Worm (Caenorhabditis elegans) whole organism, L4 larva: ENCODE data around the gene str-61.

Experiments used
- D1046.2 ChIP-seq: fragments of 200-800 bp; sonication (Bioruptor generic); IDR thresholded peaks from 2 replicates; pipeline ENCODE4 v1.3.6; 2022; ENCODE audit warnings: missing genetic modification characterization, missing compliant biosample characterization
- F26F4.8 ChIP-seq: fragments of 200-800 bp; sonication (Bioruptor generic); conservative IDR thresholded peaks from 2 replicates; pipeline ENCODE4 v1.3.6; 2022; ENCODE audit warnings: missing genetic modification characterization, missing compliant biosample characterization
- F37D6.2 ChIP-seq: sonication (generic microtip); optimal IDR thresholded peaks from 2 replicates; lab custom pipeline; 2016; ENCODE audit warnings: mild to moderate bottlenecking, missing genetic modification characterization, missing compliant biosample characterization
- F49E8.2 ChIP-seq: sonication (generic microtip); optimal IDR thresholded peaks from 2 replicates; lab custom pipeline; 2016; ENCODE audit warnings: missing compliant biosample characterization, mild to moderate bottlenecking, missing genetic modification characterization, borderline replicate concordance
- T20F7.1 ChIP-seq: fragments of 200-800 bp; sonication (Bioruptor generic); optimal IDR thresholded peaks from 2 replicates; lab custom pipeline; 2018; ENCODE audit warnings: mild to moderate bottlenecking, missing genetic modification characterization, missing compliant biosample characterization
- T26A8.4 ChIP-seq: fragments of 200-800 bp; sonication (Bioruptor generic); IDR thresholded peaks from 2 replicates; pipeline ENCODE4 v1.3.6; 2022; ENCODE audit warnings: missing genetic modification characterization, missing compliant biosample characterization
- ZK337.2 ChIP-seq: fragments of 200-800 bp; sonication (Bioruptor generic); IDR thresholded peaks from 2 replicates; pipeline ENCODE4 v1.3.6; 2022; ENCODE audit warnings: missing genetic modification reagents, missing genetic modification characterization, missing compliant biosample characterization
- ama-1 ChIP-seq: fragments of 150-350 bp; optimal IDR thresholded peaks from 2 replicates; lab custom pipeline; 2014; ENCODE audit warnings: inconsistent platforms, mixed read lengths
- arid-1 ChIP-seq: fragments of 200-800 bp; sonication (Bioruptor generic); conservative IDR thresholded peaks from 2 replicates; pipeline ENCODE4 v1.3.6; 2022; ENCODE audit warnings: missing genetic modification reagents, missing genetic modification characterization, missing compliant biosample characterization
- ceh-28 ChIP-seq: fragments of 150-350 bp; optimal IDR thresholded peaks from 2 replicates; lab custom pipeline; 2014; ENCODE audit warnings: missing biosample characterization, missing genetic modification reagents, missing genetic modification characterization
- ceh-32 ChIP-seq: sonication (generic microtip); optimal IDR thresholded peaks from 2 replicates; lab custom pipeline; 2016; ENCODE audit warnings: mild to moderate bottlenecking, missing genetic modification characterization, missing compliant biosample characterization; ENCODE audit not compliant: poor library complexity
- ceh-44 ChIP-seq: fragments of 200-800 bp; sonication (Bioruptor generic); IDR thresholded peaks from 2 replicates; pipeline ENCODE4 v1.3.6; 2022; ENCODE audit warnings: missing genetic modification reagents, missing genetic modification characterization, missing compliant biosample characterization
- ceh-62 ChIP-seq: sonication (generic microtip); optimal IDR thresholded peaks from 2 replicates; lab custom pipeline; 2017; ENCODE audit warnings: missing biosample characterization, missing genetic modification characterization
- ceh-82 ChIP-seq: sonication (generic microtip); optimal IDR thresholded peaks from 2 replicates; lab custom pipeline; 2017; ENCODE audit warnings: missing biosample characterization, missing genetic modification characterization
- cey-2 ChIP-seq: sonication (generic microtip); optimal IDR thresholded peaks from 3 replicates; lab custom pipeline; 2017; ENCODE audit warnings: missing genetic modification characterization, mild to moderate bottlenecking, missing compliant biosample characterization, antibody characterized with exemption, borderline replicate concordance; ENCODE audit not compliant: insufficient read depth
- ctbp-1 ChIP-seq: fragments of 200-800 bp; sonication (Bioruptor generic); IDR thresholded peaks from 2 replicates; pipeline ENCODE4 v1.3.6; 2022; ENCODE audit warnings: missing genetic modification reagents, missing genetic modification characterization, missing compliant biosample characterization
- daf-16 ChIP-seq, 3 experiments: sonication (generic microtip); optimal IDR thresholded peaks; 2 replicates each; lab custom pipeline; 2016 to 2017; ENCODE audit warnings: missing genetic modification characterization in 3 of 3, missing genetic modification reagents in 3 of 3, mild to moderate bottlenecking in 2 of 3, missing compliant biosample characterization in 2 of 3, missing biosample characterization in 1 of 3, moderate library complexity in 1 of 3
- dmd-6 ChIP-seq: fragments of 200-800 bp; sonication (Bioruptor generic); IDR thresholded peaks from 2 replicates; pipeline ENCODE4 v1.3.6; 2022; ENCODE audit warnings: missing genetic modification reagents, missing genetic modification characterization, missing compliant biosample characterization
- duxl-1 ChIP-seq: sonication (generic microtip); optimal IDR thresholded peaks from 2 replicates; lab custom pipeline; 2016; ENCODE audit warnings: mild to moderate bottlenecking, missing genetic modification characterization, moderate library complexity, missing compliant biosample characterization; ENCODE audit not compliant: poor library complexity
- dve-1 ChIP-seq: sonication (generic microtip); optimal IDR thresholded peaks from 2 replicates; lab custom pipeline; 2017; ENCODE audit warnings: antibody characterized with exemption, mild to moderate bottlenecking, missing genetic modification characterization, missing compliant biosample characterization; ENCODE audit not compliant: insufficient read depth
- hif-1 ChIP-seq, 2 experiments: sonication (generic microtip); optimal IDR thresholded peaks; 2 replicates each; lab custom pipeline; 2016 to 2017; ENCODE audit warnings: missing compliant biosample characterization in 2 of 2, missing genetic modification characterization in 2 of 2, missing genetic modification reagents in 2 of 2, missing genotype in 2 of 2, mild to moderate bottlenecking in 1 of 2
- hmg-1.1 ChIP-seq: fragments of 200-800 bp; sonication (Bioruptor generic); IDR thresholded peaks from 2 replicates; pipeline ENCODE4 v1.3.6; 2022; ENCODE audit warnings: missing genetic modification reagents, missing genetic modification characterization, missing compliant biosample characterization
- jun-1 ChIP-seq: fragments of 150-350 bp; optimal IDR thresholded peaks from 2 replicates; lab custom pipeline; 2014; ENCODE audit warnings: missing biosample characterization, missing genetic modification reagents, missing genetic modification characterization
- lim-7 ChIP-seq: fragments of 200-800 bp; sonication (Bioruptor generic); IDR thresholded peaks from 2 replicates; pipeline ENCODE4 v1.3.6; 2022; ENCODE audit warnings: missing genetic modification characterization, missing compliant biosample characterization
- lin-13 ChIP-seq: fragments of 150-350 bp; optimal IDR thresholded peaks from 2 replicates; lab custom pipeline; 2014; ENCODE audit warnings: missing biosample characterization, missing genetic modification reagents, missing genetic modification characterization
- lin-15B ChIP-seq: fragments of 150-350 bp; sonication (generic microtip); optimal IDR thresholded peaks from 3 replicates; lab custom pipeline; 2014; ENCODE audit warnings: missing biosample characterization, missing genetic modification characterization
- madf-5 ChIP-seq, 2 experiments: fragments of 200-800 bp; sonication (Bioruptor generic); IDR thresholded peaks; 2 replicates each; pipeline ENCODE4 v1.3.6; 2022; ENCODE audit warnings: missing compliant biosample characterization in 2 of 2, missing genetic modification characterization in 2 of 2
- madf-9 ChIP-seq: fragments of 200-800 bp; sonication (Bioruptor generic); conservative IDR thresholded peaks from 2 replicates; pipeline ENCODE4 v1.3.6; 2022; ENCODE audit warnings: missing genetic modification reagents, missing genetic modification characterization, missing compliant biosample characterization
- mdt-29 ChIP-seq: fragments of 200-800 bp; sonication (Bioruptor generic); IDR thresholded peaks from 2 replicates; pipeline ENCODE4 v1.3.6; 2022; ENCODE audit warnings: missing genetic modification reagents, missing genetic modification characterization, missing compliant biosample characterization
- mxl-2 ChIP-seq: fragments of 200-800 bp; sonication (Bioruptor generic); conservative IDR thresholded peaks from 2 replicates; pipeline ENCODE4 v1.3.6; 2022; ENCODE audit warnings: missing genetic modification reagents, missing genetic modification characterization, missing compliant biosample characterization
- mxl-3 ChIP-seq: fragments of 200-800 bp; sonication (Bioruptor generic); optimal IDR thresholded peaks from 2 replicates; lab custom pipeline; 2018; ENCODE audit warnings: mild to moderate bottlenecking, missing genetic modification characterization, missing compliant biosample characterization
- nhr-111 ChIP-seq: fragments of 200-800 bp; sonication (Bioruptor generic); optimal IDR thresholded peaks from 2 replicates; lab custom pipeline; 2018; ENCODE audit warnings: mild to moderate bottlenecking, missing genetic modification characterization, missing compliant biosample characterization
- nhr-237 ChIP-seq: sonication (generic microtip); optimal IDR thresholded peaks from 2 replicates; lab custom pipeline; 2017; ENCODE audit warnings: missing biosample characterization, missing genetic modification characterization
- nhr-48 ChIP-seq: sonication (generic microtip); optimal IDR thresholded peaks from 2 replicates; lab custom pipeline; 2016; ENCODE audit warnings: mild to moderate bottlenecking, missing genetic modification characterization, missing compliant biosample characterization
- nhr-76 ChIP-seq: fragments of 150-350 bp; optimal IDR thresholded peaks from 2 replicates; lab custom pipeline; 2014; ENCODE audit warnings: missing biosample characterization, missing genetic modification characterization
- pha-4 ChIP-seq, 2 experiments: fragments of 150-350 bp in 1 of 2; fragments of 200-800 bp in 1 of 2; sonication (Bioruptor generic) in 1 of 2; IDR thresholded peaks in 1 of 2; optimal IDR thresholded peaks in 1 of 2; 2 replicates each; pipeline versions ENCODE4 v1.3.6 to Lab custom; 2014 to 2022; ENCODE audit warnings: missing genetic modification characterization in 2 of 2, missing genetic modification reagents in 2 of 2, missing biosample characterization in 1 of 2, missing compliant biosample characterization in 1 of 2
- php-3 ChIP-seq: fragments of 200-800 bp; sonication (Bioruptor generic); IDR thresholded peaks from 2 replicates; pipeline ENCODE4 v1.3.6; 2022; ENCODE audit warnings: missing genetic modification reagents, missing genetic modification characterization, missing compliant biosample characterization
- pqm-1 ChIP-seq: sonication (generic microtip); optimal IDR thresholded peaks from 2 replicates; lab custom pipeline; 2017; ENCODE audit warnings: missing biosample characterization, missing genetic modification characterization
- rbr-2 ChIP-seq: sonication (generic microtip); optimal IDR thresholded peaks from 2 replicates; lab custom pipeline; 2016; ENCODE audit warnings: missing genotype, missing genetic modification characterization, missing compliant biosample characterization
- saeg-2 ChIP-seq: fragments of 200-800 bp; sonication (Bioruptor generic); IDR thresholded peaks from 2 replicates; pipeline ENCODE4 v1.3.6; 2022; ENCODE audit warnings: missing genetic modification reagents, missing genetic modification characterization, missing compliant biosample characterization
- set-16 ChIP-seq: fragments of 200-800 bp; sonication (Bioruptor generic); IDR thresholded peaks from 2 replicates; pipeline ENCODE4 v1.3.6; 2022; ENCODE audit warnings: missing genetic modification reagents, missing genetic modification characterization, missing compliant biosample characterization
- snpc-4 ChIP-seq: fragments of 150-350 bp; optimal IDR thresholded peaks from 2 replicates; lab custom pipeline; 2014; ENCODE audit warnings: missing biosample characterization, missing genetic modification characterization
- spr-3 ChIP-seq: fragments of 200-800 bp; sonication (Bioruptor generic); optimal IDR thresholded peaks from 2 replicates; lab custom pipeline; 2018; ENCODE audit warnings: mild to moderate bottlenecking, missing genetic modification characterization, missing compliant biosample characterization
- tag-97 ChIP-seq: fragments of 200-800 bp; sonication (Bioruptor generic); IDR thresholded peaks from 2 replicates; pipeline ENCODE4 v1.3.6; 2022; ENCODE audit warnings: missing genetic modification characterization, missing compliant biosample characterization
- unc-39 ChIP-seq: sonication (generic microtip); optimal IDR thresholded peaks from 2 replicates; lab custom pipeline; 2017; ENCODE audit warnings: missing biosample characterization, missing genetic modification characterization
- unc-62 ChIP-seq, 3 experiments: fragments of 150-350 bp in 1 of 3; sonication (generic microtip); optimal IDR thresholded peaks in 2 of 3; peaks in 1 of 3; 1 replicate in 1 of 3; 2 replicates in 2 of 3; lab custom pipeline; 2014 to 2017; ENCODE audit warnings: missing biosample characterization in 3 of 3, missing genetic modification characterization in 3 of 3, missing genetic modification reagents in 3 of 3, missing genotype in 1 of 3
- vab-7 ChIP-seq: fragments of 200-800 bp; sonication (Bioruptor generic); IDR thresholded peaks from 2 replicates; pipeline ENCODE4 v1.3.6; 2022; ENCODE audit warnings: missing genetic modification reagents, missing genetic modification characterization, missing compliant biosample characterization
- zag-1 ChIP-seq: fragments of 150-350 bp; optimal IDR thresholded peaks from 2 replicates; lab custom pipeline; 2014; ENCODE audit warnings: missing biosample characterization, missing genetic modification characterization

str-61 gene

ce11 chrV:16621894-16622293, 49.2 kb downstream of the str-61 start:
- TF ChIP-seq mxl-3 (GFP tag; lab: Kevin White, UChicago) (no peak), lin-15B (tag; lab: Kevin White, UChicago) (no peak), ZK337.2 (GFP tag; lab: Robert Waterston, UW) (no peak), T26A8.4 (GFP tag; lab: Robert Waterston, UW) (peak; percentile 27; the same call in 1 of the 2 replicates), lim-7 (GFP tag; lab: Robert Waterston, UW) (peak; percentile 77), arid-1 (GFP tag; lab: Robert Waterston, UW) (peak; percentile 49; the same call in 1 of the 2 replicates), hmg-1.1 (GFP tag; lab: Robert Waterston, UW) (no peak), vab-7 (GFP tag; lab: Robert Waterston, UW) (peak; percentile 54; the same call in 1 of the 2 replicates), jun-1 (tag; lab: Kevin White, UChicago) (no peak), F26F4.8 (GFP tag; lab: Robert Waterston, UW) (no peak), ama-1 (lab: Kevin White, UChicago) (no peak), snpc-4 (tag; lab: Kevin White, UChicago) (no peak), unc-39 (no peak), spr-3 (GFP tag; lab: Kevin White, UChicago) (peak; percentile 33), ceh-28 (no peak), tag-97 (GFP tag; lab: Robert Waterston, UW) (no peak), rbr-2 (tag; lab: Kevin White, UChicago) (no peak), php-3 (no peak), ceh-44 (GFP tag; lab: Robert Waterston, UW) (no peak), dmd-6 (GFP tag; lab: Robert Waterston, UW) (peak; percentile 38), madf-9 (GFP tag; lab: Robert Waterston, UW) (no peak), ceh-32 (tag; lab: Kevin White, UChicago) (no peak), ceh-82 (tag; lab: Kevin White, UChicago) (no peak), pha-4 (GFP tag; IDR thresholded peaks at IDR 0.05; lab: Robert Waterston, UW) (no peak), pha-4 (tag; optimal IDR thresholded peaks at IDR 0.05; lab: Kevin White, UChicago) (no peak), mxl-2 (GFP tag; lab: Robert Waterston, UW) (no peak), nhr-76 (tag; lab: Kevin White, UChicago) (no peak), ctbp-1 (no peak), nhr-111 (GFP tag; lab: Kevin White, UChicago) (peak; percentile 1), set-16 (GFP tag; lab: Robert Waterston, UW) (no peak; the same call in none of the 2 replicates), D1046.2 (GFP tag; lab: Robert Waterston, UW) (0 out of 2 replicates have a peak, but pooled peaks have one; percentile 53), mdt-29 (GFP tag; lab: Robert Waterston, UW) (0 out of 2 replicates have a peak, but pooled peaks have one; percentile 26), duxl-1 (tag; lab: Kevin White, UChicago) (no peak), ceh-62 (tag; lab: Kevin White, UChicago) (no peak), cey-2 (tag; lab: Kevin White, UChicago) (no peak)

- no peak for TF ChIP-seq nhr-48 (tag; lab: Kevin White, UChicago)
- TF ChIP-seq nhr-237 (tag; lab: Kevin White, UChicago), result no peak
- TF ChIP-seq F49E8.2 (tag; lab: Kevin White, UChicago), result no peak
- TF ChIP-seq dve-1 (tag; lab: Kevin White, UChicago), result peak; percentile 42
- TF ChIP-seq lim-7 (GFP tag; lab: Robert Waterston, UW), result no peak
- no peak for TF ChIP-seq saeg-2
- no peak for TF ChIP-seq mdt-29 (GFP tag; lab: Robert Waterston, UW)
- no peak for TF ChIP-seq zag-1 (tag; lab: Kevin White, UChicago)
- no peak for TF ChIP-seq jun-1 (tag; lab: Kevin White, UChicago)
- no peak for TF ChIP-seq madf-5 (GFP tag; IDR thresholded peaks at IDR 0.05; lab: Robert Waterston, UW)
- TF ChIP-seq hif-1 (tag; optimal IDR thresholded peaks at IDR 0.05; lab: Kevin White, UChicago), result no peak
- TF ChIP-seq lin-13 (GFP tag; lab: Kevin White, UChicago), result no peak
- TF ChIP-seq pqm-1, result peak; percentile 34
- TF ChIP-seq unc-62 (GFP tag; optimal IDR thresholded peaks at IDR 0.05 in 1 of 2; lab: Kevin White, UChicago), result peak in 1 of 2 experiments; percentile 76
- TF ChIP-seq unc-62 (tag; optimal IDR thresholded peaks at IDR 0.05; lab: Kevin White, UChicago), result no peak
- no peak for TF ChIP-seq cey-2 (tag; lab: Kevin White, UChicago)
- no peak for TF ChIP-seq T20F7.1 (GFP tag; lab: Kevin White, UChicago)
- no peak for TF ChIP-seq mxl-2 (GFP tag; lab: Robert Waterston, UW)
- no peak for TF ChIP-seq daf-16 (GFP tag; optimal IDR thresholded peaks at IDR 0.05; lab: Kevin White, UChicago)
- TF ChIP-seq daf-16 (tag; optimal IDR thresholded peaks at IDR 0.05; lab: Kevin White, UChicago), result peak; percentile 92
- TF ChIP-seq F37D6.2, result no peak
Measured at ce11 chrV:16620874-16621273, 50.2 kb downstream of the str-61 start, which contains the start of gene Y70C5A.3. Gene Y70C5A.3 (minus strand): TSS chrV:16620923.
